Fruit fly (Drosophila melanogaster): ENCODE data around the gene CG9044.

CG9044 gene

DNA sequence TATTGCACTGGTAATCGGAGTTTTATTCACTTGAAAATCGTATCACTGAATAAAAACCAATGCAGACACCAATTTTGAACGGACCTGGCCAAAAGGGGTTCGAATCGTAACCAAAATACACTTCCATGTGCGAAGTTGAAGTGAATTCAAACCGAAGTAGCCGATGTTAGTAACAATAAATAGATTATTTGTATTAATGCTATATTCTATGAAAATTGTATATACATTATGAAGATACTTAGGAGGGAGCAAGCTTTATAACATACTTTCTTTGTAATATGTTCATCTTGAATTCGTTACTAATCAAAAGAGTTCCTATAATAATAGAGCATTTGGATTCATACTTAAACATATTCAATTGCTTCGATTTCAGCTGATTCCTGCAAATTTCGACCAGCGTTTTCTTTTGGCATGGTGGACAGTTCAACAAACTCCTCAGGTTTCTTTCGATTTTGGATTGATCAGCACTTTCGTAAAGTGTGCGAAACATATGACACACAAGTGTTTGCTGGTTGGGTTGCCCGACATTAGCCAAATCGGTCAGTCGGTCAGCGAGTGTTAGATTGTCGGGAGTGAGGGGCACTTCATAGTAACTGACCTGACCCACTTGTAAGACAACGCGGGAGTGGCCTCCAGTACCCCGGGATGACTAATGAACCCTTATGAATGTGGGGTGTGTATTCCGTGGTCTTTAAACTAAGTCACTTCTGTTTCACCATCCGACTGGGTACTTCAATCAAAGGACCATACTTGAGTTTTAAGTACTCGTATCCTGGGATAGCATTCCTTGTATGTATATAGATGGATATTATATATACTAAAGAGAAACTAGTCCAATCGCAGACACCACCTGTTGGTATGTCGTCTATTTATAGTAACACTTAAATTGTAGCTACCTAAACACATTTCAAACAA is 18.7 kb downstream of the CG9044 start, which contains the start of the genes CG13992 and Ucp4C:
Gene CG13992, minus strand, starts transcription at position 51 of the 915 bp plus-strand sequence.
Gene Ucp4C, plus strand, starts transcription at position 865 of the 915 bp plus-strand sequence.
- TF ChIP-seq Eip78C (GFP tag) = no peak
- TF ChIP-seq CG11762 (GFP tag; optimal IDR thresholded peaks at IDR 0.05; ENCODE audit: insufficient read depth) = no peak
- TF ChIP-seq OdsH (GFP tag; optimal IDR thresholded peaks at IDR 0.05) = no peak
- TF ChIP-seq esn (GFP tag; optimal IDR thresholded peaks at IDR 0.05) = no peak
- TF ChIP-seq CG6854 (GFP tag; optimal IDR thresholded peaks at IDR 0.05) = no peak
- TF ChIP-seq CG31627 (GFP tag; optimal IDR thresholded peaks at IDR 0.05) = no peak

DNA sequence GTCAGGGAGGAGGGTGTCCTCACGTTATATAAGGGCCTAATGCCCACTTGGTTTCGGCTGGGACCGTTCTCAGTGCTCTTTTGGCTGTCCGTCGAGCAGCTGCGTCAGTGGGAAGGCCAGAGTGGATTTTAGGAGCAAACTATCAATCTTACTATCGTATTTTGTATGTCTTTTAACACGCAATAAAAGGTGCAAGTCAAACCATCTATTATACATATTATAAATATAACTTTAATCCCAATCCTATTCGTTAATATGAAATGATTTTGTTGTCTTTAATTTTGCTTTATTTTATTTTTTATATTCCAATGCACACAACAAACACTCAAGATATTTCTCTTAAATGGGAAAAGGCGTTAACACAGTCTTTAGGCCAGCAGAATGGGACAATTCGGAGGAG is 20.3 kb downstream of the CG9044 start, which contains the start of gene Ucp4B:
Gene Ucp4B, plus strand, starts transcription at position 301 of the 400 bp plus-strand sequence.
- TF ChIP-seq lz (GFP tag; optimal IDR thresholded peaks at IDR 0.05) (no peak), CG6163 (GFP tag; IDR thresholded peaks at IDR 0.05) (no peak), Hr4 (GFP tag; optimal IDR thresholded peaks at IDR 0.05) (no peak), CG7368 (GFP tag; optimal IDR thresholded peaks at IDR 0.05) (no peak), acj6 (GFP tag; optimal IDR thresholded peaks at IDR 0.05) (no peak), Met (GFP tag; optimal IDR thresholded peaks at IDR 0.05) (no peak), CG6808 (GFP tag; optimal IDR thresholded peaks at IDR 0.05) (no peak), CG6854 (GFP tag; optimal IDR thresholded peaks at IDR 0.05) (no peak), CG6792 (GFP tag; optimal IDR thresholded peaks at IDR 0.05) (no peak), Blimp-1 (GFP tag; optimal IDR thresholded peaks at IDR 0.05) (no peak), CG32006 (GFP tag; optimal IDR thresholded peaks at IDR 0.05) (no peak), Smox (GFP tag; optimal IDR thresholded peaks at IDR 0.05) (no peak), vri (GFP tag; optimal IDR thresholded peaks at IDR 0.05) (no peak), CG11762 (GFP tag; optimal IDR thresholded peaks at IDR 0.05; ENCODE audit: insufficient read depth) (no peak), spab (GFP tag; optimal IDR thresholded peaks at IDR 0.05) (no peak)

DNA sequence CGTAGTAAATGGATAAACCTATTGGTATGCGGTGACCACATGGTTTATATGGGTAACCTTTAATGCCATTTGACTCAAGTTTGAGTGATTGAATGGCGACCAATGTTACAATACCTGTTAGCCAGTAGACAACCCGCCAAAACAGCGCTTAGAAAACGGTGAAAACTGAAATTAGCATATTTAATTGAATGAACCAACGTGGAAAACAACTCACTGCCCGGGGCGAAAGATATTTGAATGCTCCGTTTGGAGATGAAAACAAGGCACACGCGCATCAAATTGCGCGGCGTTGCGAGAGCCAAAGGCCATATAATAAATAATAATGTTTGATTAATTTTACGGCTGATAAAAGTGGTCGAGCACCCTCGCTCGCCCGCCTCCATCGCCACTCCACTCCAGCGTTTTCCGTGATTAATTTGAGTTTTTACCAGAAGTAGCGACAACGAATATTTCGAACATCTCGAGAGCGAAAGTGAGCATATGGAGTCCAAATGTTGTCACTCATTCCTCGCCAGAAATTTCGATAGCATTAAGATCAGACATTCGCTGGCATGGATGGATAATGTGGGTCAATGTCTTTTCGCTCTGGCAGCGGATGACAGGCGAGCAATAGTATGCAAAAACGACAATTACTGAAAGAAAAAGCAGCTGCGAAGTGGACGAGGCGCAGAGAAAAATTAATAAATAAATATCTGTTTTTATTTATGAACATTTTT is 22.0 kb downstream of the CG9044 start:
- peak; percentile 96 for TF ChIP-seq svp (GFP tag)
- TF ChIP-seq CG8119 (GFP tag; IDR thresholded peaks at IDR 0.05) = no peak
- TF ChIP-seq Eip78C (GFP tag) = peak; percentile 41

DNA sequence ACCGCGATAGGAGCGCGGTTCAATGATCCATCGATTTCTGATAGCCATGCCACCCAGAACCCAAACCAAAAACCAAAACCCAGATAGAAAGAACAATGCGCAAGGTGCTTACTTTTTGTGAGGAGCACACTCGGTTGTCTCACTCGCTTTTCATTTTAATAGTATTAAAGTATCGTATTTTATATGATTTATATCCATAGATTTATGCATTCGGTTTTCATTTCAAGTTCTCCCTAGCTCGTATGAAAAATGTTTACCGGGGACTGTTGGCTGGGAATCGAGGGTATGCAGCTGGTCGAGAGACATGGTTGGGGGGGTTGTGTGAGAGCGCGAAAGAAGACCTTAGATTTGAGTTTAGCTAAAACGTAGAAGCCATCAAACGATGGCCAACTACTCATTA is 22.8 kb downstream of the CG9044 start:
- TF ChIP-seq Met (GFP tag; optimal IDR thresholded peaks at IDR 0.05) = peak; percentile 34
- TF ChIP-seq lz (GFP tag; optimal IDR thresholded peaks at IDR 0.05) = peak; percentile 44
- TF ChIP-seq Sox102F (GFP tag; optimal IDR thresholded peaks at IDR 0.05) = peak; percentile 14
- TF ChIP-seq cyc (GFP tag; optimal IDR thresholded peaks at IDR 0.05) = peak; percentile 25
- no peak for TF ChIP-seq Sox15 (GFP tag; optimal IDR thresholded peaks at IDR 0.05)
- no peak for TF ChIP-seq Ets96B (tag; optimal IDR thresholded peaks at IDR 0.05)
- TF ChIP-seq ss (GFP tag; optimal IDR thresholded peaks at IDR 0.05) = no peak
- TF ChIP-seq Eip78C (GFP tag) = peak; percentile 73
- peak; percentile 23 for TF ChIP-seq Sox14 (GFP tag; optimal IDR thresholded peaks at IDR 0.05)
- TF ChIP-seq CG15336 (GFP tag; IDR thresholded peaks at IDR 0.05) = peak; percentile 36; the same call in 1 of the 2 replicates
- TF ChIP-seq esn (GFP tag; optimal IDR thresholded peaks at IDR 0.05) = peak; percentile 57
- TF ChIP-seq CG31627 (GFP tag; optimal IDR thresholded peaks at IDR 0.05) = peak; percentile 52
- peak; percentile 50 for TF ChIP-seq Smox (GFP tag; optimal IDR thresholded peaks at IDR 0.05)
- peak; percentile 47 for TF ChIP-seq Hr39 (GFP tag; optimal IDR thresholded peaks at IDR 0.05)
- TF ChIP-seq svp (GFP tag) = peak; percentile 84
- peak; percentile 38 for TF ChIP-seq vri (GFP tag; optimal IDR thresholded peaks at IDR 0.05)
- TF ChIP-seq CG1621 (tag; optimal IDR thresholded peaks at IDR 0.05) = no peak
- peak; percentile 4 for TF ChIP-seq Ets21C (GFP tag; optimal IDR thresholded peaks at IDR 0.05)
- TF ChIP-seq topi (GFP tag; optimal IDR thresholded peaks at IDR 0.05) = peak; percentile 47
